Worm (Caenorhabditis elegans) whole organism, L3 larva: ENCODE data around the gene K01D12.7.
"Not testable (repeated sequence)": the region's sequence is repeated elsewhere in the genome, so short reads cannot be mapped to it uniquely, and the experiment has no call there.

Experiments used
- R02D3.7 ChIP-seq: fragments of 150-350 bp; optimal IDR thresholded peaks from 2 replicates; lab custom pipeline; 2014; ENCODE audit warnings: missing biosample characterization, missing genetic modification characterization
- aly-2 ChIP-seq: fragments of 150-350 bp; optimal IDR thresholded peaks from 2 replicates; lab custom pipeline; 2014; ENCODE audit warnings: missing biosample characterization, missing genetic modification characterization
- ama-1 ChIP-seq: fragments of 150-350 bp; optimal IDR thresholded peaks from 2 replicates; lab custom pipeline; 2018
- ceh-28 ChIP-seq: fragments of 150-350 bp; optimal IDR thresholded peaks from 2 replicates; lab custom pipeline; 2014; ENCODE audit warnings: missing biosample characterization, missing genetic modification reagents, missing genetic modification characterization
- ceh-9 ChIP-seq: sonication (generic microtip); optimal IDR thresholded peaks from 2 replicates; lab custom pipeline; 2018; ENCODE audit warnings: missing biosample characterization, missing genetic modification characterization
- daf-12 ChIP-seq: fragments of 150-350 bp; optimal IDR thresholded peaks from 2 replicates; lab custom pipeline; 2014; ENCODE audit warnings: missing biosample characterization, missing genetic modification reagents, missing genetic modification characterization
- egl-27 ChIP-seq: sonication (generic microtip); optimal IDR thresholded peaks from 4 replicates; lab custom pipeline; 2017; ENCODE audit warnings: missing biosample characterization, missing genetic modification reagents, missing genetic modification characterization
- egl-5 ChIP-seq: fragments of 150-350 bp; optimal IDR thresholded peaks from 2 replicates; lab custom pipeline; 2017; ENCODE audit warnings: missing biosample characterization, missing genetic modification reagents, missing genetic modification characterization, inconsistent platforms
- elt-1 ChIP-seq: fragments of 150-350 bp; optimal IDR thresholded peaks from 2 replicates; lab custom pipeline; 2014; ENCODE audit warnings: missing biosample characterization, missing genetic modification characterization
- elt-3 ChIP-seq, 3 experiments: fragments of 150-350 bp in 1 of 3; sonication (generic microtip) in 2 of 3; optimal IDR thresholded peaks; 2 replicates in 2 of 3; 4 replicates in 1 of 3; lab custom pipeline; 2014 to 2017; ENCODE audit warnings: missing biosample characterization in 3 of 3, missing genetic modification characterization in 3 of 3
- fkh-10 ChIP-seq: sonication (generic microtip); optimal IDR thresholded peaks from 2 replicates; lab custom pipeline; 2017; ENCODE audit warnings: missing biosample characterization, missing genetic modification reagents, missing genetic modification characterization
- fkh-2 ChIP-seq: fragments of 150-350 bp; optimal IDR thresholded peaks from 2 replicates; lab custom pipeline; 2014; ENCODE audit warnings: missing biosample characterization, missing genetic modification reagents, missing genetic modification characterization
- lin-15B ChIP-seq: fragments of 150-350 bp; optimal IDR thresholded peaks from 2 replicates; lab custom pipeline; 2014; ENCODE audit warnings: missing biosample characterization, missing genetic modification characterization
- lin-39 ChIP-seq: fragments of 150-350 bp; optimal IDR thresholded peaks from 2 replicates; lab custom pipeline; 2018; ENCODE audit warnings: missing biosample characterization, missing genetic modification reagents, missing genetic modification characterization
- mdl-1 ChIP-seq: fragments of 150-350 bp; optimal IDR thresholded peaks from 2 replicates; lab custom pipeline; 2014; ENCODE audit warnings: missing biosample characterization, missing genetic modification characterization
- mml-1 ChIP-seq: fragments of 150-350 bp; sonication (generic microtip); optimal IDR thresholded peaks from 3 replicates; lab custom pipeline; 2014; ENCODE audit warnings: missing biosample characterization, missing genetic modification characterization
- nhr-12 ChIP-seq: fragments of 150-350 bp; optimal IDR thresholded peaks from 2 replicates; lab custom pipeline; 2014; ENCODE audit warnings: missing biosample characterization, missing genetic modification characterization
- nhr-23 ChIP-seq: fragments of 150-350 bp; optimal IDR thresholded peaks from 2 replicates; lab custom pipeline; 2014; ENCODE audit warnings: missing biosample characterization, missing genetic modification reagents, missing genetic modification characterization
- nhr-237 ChIP-seq: fragments of 150-350 bp; optimal IDR thresholded peaks from 2 replicates; lab custom pipeline; 2014; ENCODE audit warnings: missing biosample characterization, missing genetic modification characterization
- nhr-25 ChIP-seq: sonication (generic microtip); optimal IDR thresholded peaks from 2 replicates; lab custom pipeline; 2017; ENCODE audit warnings: missing biosample characterization, missing genetic modification characterization
- nhr-28 ChIP-seq: fragments of 150-350 bp; optimal IDR thresholded peaks from 2 replicates; lab custom pipeline; 2014; ENCODE audit warnings: missing biosample characterization, missing genetic modification characterization
- nhr-43 ChIP-seq: sonication (generic microtip); optimal IDR thresholded peaks from 2 replicates; lab custom pipeline; 2016; ENCODE audit warnings: mild to moderate bottlenecking, missing genetic modification characterization, missing compliant biosample characterization; ENCODE audit not compliant: poor library complexity, severe bottlenecking
- nhr-67 ChIP-seq: fragments of 150-350 bp; optimal IDR thresholded peaks from 2 replicates; lab custom pipeline; 2014; ENCODE audit warnings: missing biosample characterization, missing genetic modification characterization
- nhr-77 ChIP-seq: fragments of 150-350 bp; optimal IDR thresholded peaks from 2 replicates; lab custom pipeline; 2014; ENCODE audit warnings: missing biosample characterization, missing genetic modification characterization
- pha-4 ChIP-seq: fragments of 150-350 bp; optimal IDR thresholded peaks from 2 replicates; lab custom pipeline; 2014; ENCODE audit warnings: missing biosample characterization, missing genetic modification reagents, missing genetic modification characterization
- pqm-1 ChIP-seq: fragments of 150-350 bp; optimal IDR thresholded peaks from 2 replicates; lab custom pipeline; 2017; ENCODE audit warnings: missing biosample characterization, missing genetic modification characterization, inconsistent platforms
- sea-2 ChIP-seq: fragments of 150-350 bp; sonication (generic microtip); optimal IDR thresholded peaks from 4 replicates; lab custom pipeline; 2014; ENCODE audit warnings: missing biosample characterization, missing genetic modification reagents, missing genetic modification characterization
- skn-1 ChIP-seq: fragments of 150-350 bp; optimal IDR thresholded peaks from 2 replicates; lab custom pipeline; 2014; ENCODE audit warnings: missing biosample characterization, missing genetic modification characterization
- snpc-4 ChIP-seq: fragments of 150-350 bp; optimal IDR thresholded peaks from 2 replicates; lab custom pipeline; 2014; ENCODE audit warnings: missing biosample characterization, missing genetic modification characterization
- tbx-2 ChIP-seq: sonication (generic microtip); optimal IDR thresholded peaks from 2 replicates; lab custom pipeline; 2016; ENCODE audit warnings: mild to moderate bottlenecking, missing genetic modification characterization, missing compliant biosample characterization
- unc-39 ChIP-seq: sonication (generic microtip); optimal IDR thresholded peaks from 4 replicates; lab custom pipeline; 2017; ENCODE audit warnings: missing biosample characterization, missing genetic modification characterization
- unc-62 ChIP-seq: fragments of 150-350 bp; sonication (generic microtip); optimal IDR thresholded peaks from 4 replicates; lab custom pipeline; 2014; ENCODE audit warnings: missing biosample characterization, missing genetic modification reagents, missing genetic modification characterization
- ztf-11 ChIP-seq: fragments of 150-350 bp; optimal IDR thresholded peaks from 2 replicates; lab custom pipeline; 2014; ENCODE audit warnings: missing biosample characterization, missing genetic modification characterization
- ztf-4 ChIP-seq: fragments of 150-350 bp; optimal IDR thresholded peaks from 2 replicates; lab custom pipeline; 2014; ENCODE audit warnings: missing biosample characterization, missing genetic modification characterization

Gene K01D12.7

DNA sequence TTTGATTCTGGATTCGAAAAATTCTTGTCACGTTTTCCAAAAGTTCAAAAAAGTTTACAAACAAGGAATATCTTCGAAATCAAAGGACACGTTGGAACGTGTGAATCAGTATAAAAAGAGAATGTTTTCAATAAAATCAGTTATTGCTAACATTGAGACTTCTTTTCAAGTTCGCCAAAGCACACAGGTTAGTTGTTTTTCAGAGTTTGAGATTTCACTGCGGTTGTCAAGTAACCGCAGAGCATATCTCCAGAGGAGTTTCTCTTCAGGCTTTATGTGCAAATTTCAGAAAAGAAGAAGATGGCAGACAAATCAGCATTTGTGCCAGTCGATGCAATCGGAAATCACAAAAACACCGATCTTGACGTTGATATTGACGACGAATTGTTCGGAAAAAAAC, 15.1 kb downstream of the K01D12.7 start, which contains the start of gene K01D12.15:
K01D12.15 (plus strand) TSS at position 301 of the 400 bp plus-strand sequence.
- TF ChIP-seq snpc-4 (tag; lab: Kevin White, UChicago) (no peak), aly-2 (tag; lab: Kevin White, UChicago) (no peak), lin-15B (tag; lab: Kevin White, UChicago) (no peak), unc-39 (no peak), lin-39 (tag; lab: Kevin White, UChicago) (no peak), nhr-77 (no peak), mdl-1 (tag; lab: Kevin White, UChicago) (no peak), nhr-25 (tag; lab: Kevin White, UChicago) (no peak), nhr-28 (no peak), pqm-1 (tag; lab: Kevin White, UChicago) (no peak), ceh-9 (tag; lab: Kevin White, UChicago) (no peak)
- TF ChIP-seq, all 47 proteins: peak for 0

DNA sequence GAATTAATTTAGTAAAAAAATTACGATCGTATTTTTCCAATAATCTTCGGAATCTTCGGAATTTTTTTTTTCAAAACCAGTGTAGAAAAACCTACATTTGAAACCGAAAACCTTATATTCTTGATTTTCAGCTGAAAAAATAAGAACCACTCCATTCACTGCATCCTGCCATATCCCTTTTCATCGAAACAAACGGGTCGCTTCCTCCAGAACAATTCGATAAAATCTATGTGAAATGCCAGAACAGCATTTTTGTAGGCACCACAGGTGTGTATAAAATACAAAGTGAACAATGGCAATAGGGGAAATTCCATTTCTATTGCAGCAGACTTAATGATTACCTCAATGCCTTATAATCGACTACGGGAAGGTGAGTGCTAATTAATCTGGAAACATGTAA, 24.0 kb downstream of the K01D12.7 start, which contains the start of gene K01D12.1:
K01D12.1 (plus strand) TSS at position 301 of the 400 bp plus-strand sequence.
- TF ChIP-seq elt-1 (tag; lab: Kevin White, UChicago) (no peak), mdl-1 (tag; lab: Kevin White, UChicago) (no peak), nhr-77 (no peak), mml-1 (tag; lab: Kevin White, UChicago) (no peak), sea-2 (GFP tag; lab: Kevin White, UChicago) (no peak), nhr-43 (no peak), skn-1 (no peak), snpc-4 (tag; lab: Kevin White, UChicago) (no peak), egl-5 (tag; lab: Kevin White, UChicago) (no peak), pha-4 (tag; lab: Kevin White, UChicago) (no peak), nhr-237 (no peak), nhr-67 (tag; lab: Kevin White, UChicago) (no peak), tbx-2 (no peak), egl-27 (tag; lab: Kevin White, UChicago) (no peak), elt-3 (tag; optimal IDR thresholded peaks at IDR 0.05; lab: Kevin White, UChicago) (no peak), fkh-2 (tag; lab: Kevin White, UChicago) (no peak), ztf-4 (tag; lab: Kevin White, UChicago) (no peak), nhr-23 (tag; lab: Kevin White, UChicago) (no peak)

DNA sequence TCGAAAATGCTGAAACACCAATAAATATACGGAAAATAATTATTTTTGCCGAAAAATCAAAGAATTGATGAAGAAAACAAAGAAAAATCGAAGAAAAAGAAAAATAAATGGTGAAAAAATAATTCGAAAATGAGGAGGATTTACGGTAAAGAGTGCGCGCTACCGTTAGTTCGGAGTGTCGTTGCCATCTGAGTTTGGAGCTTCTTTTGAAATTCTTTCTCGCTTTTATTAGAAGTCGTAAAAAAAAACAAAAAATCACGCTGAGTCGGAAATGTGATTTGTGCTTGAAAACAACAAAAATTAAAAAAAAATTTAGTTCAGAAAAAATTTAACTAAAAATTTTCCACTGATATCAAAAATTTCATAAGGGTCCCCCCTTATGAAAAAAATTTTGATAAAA, 27.0 kb downstream of the K01D12.7 start, which contains the start of gene F23H12.10:
F23H12.10 (minus strand) TSS at position 12 of the 400 bp plus-strand sequence.
- TF ChIP-seq nhr-25 (tag; lab: Kevin White, UChicago); mml-1 (tag; lab: Kevin White, UChicago); nhr-28: not testable (repeated sequence)
- TF ChIP-seq, all 47 proteins: peak for 0; not testable (repeated sequence) for 47

DNA sequence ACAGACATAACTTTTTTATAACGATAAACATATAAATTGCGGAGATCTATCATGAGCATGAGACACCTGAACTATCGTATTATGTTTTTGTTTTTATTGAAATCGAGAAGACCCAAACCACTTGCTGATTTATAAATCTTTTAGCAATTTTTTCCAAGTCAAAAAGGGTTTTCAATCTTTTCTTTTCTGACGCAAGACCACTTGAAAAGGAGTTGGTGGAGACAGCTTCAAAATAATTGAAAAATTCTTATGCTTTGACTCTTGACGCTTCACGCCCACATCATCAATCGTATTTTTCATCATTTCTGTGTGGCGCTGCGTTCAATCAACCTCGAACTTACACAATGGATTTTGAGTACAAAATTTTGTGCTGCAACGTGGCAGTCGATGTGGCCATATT, 29.9 kb downstream of the K01D12.7 start, which contains the start of gene F23H12.7:
F23H12.7 (plus strand) TSS at position 301 of the 400 bp plus-strand sequence.
- no peak for TF ChIP-seq snpc-4 (tag; lab: Kevin White, UChicago)
- no peak for TF ChIP-seq R02D3.7 (tag; lab: Kevin White, UChicago)
- TF ChIP-seq nhr-12 (tag; lab: Kevin White, UChicago) = no peak
- TF ChIP-seq ztf-11 = no peak
- no peak for TF ChIP-seq mdl-1 (tag; lab: Kevin White, UChicago)
- no peak for TF ChIP-seq nhr-67 (tag; lab: Kevin White, UChicago)
- no peak for TF ChIP-seq ama-1
- TF ChIP-seq daf-12 (tag; lab: Kevin White, UChicago) = no peak
- no peak for TF ChIP-seq ceh-28 (tag; lab: Kevin White, UChicago)
- no peak for TF ChIP-seq nhr-25 (tag; lab: Kevin White, UChicago)
- TF ChIP-seq nhr-23 (tag; lab: Kevin White, UChicago) = no peak
- no peak for TF ChIP-seq elt-3 (tag; optimal IDR thresholded peaks at IDR 0.05; lab: Kevin White, UChicago)
- TF ChIP-seq ceh-9 (tag; lab: Kevin White, UChicago) = no peak
- TF ChIP-seq lin-15B (tag; lab: Kevin White, UChicago) = no peak
- no peak for TF ChIP-seq fkh-10 (GFP tag; lab: Kevin White, UChicago)
- TF ChIP-seq unc-62 = no peak
- TF ChIP-seq lin-39 (tag; lab: Kevin White, UChicago) = no peak
- no peak for TF ChIP-seq nhr-28
- TF ChIP-seq, all 47 proteins: peak for 0

DNA sequence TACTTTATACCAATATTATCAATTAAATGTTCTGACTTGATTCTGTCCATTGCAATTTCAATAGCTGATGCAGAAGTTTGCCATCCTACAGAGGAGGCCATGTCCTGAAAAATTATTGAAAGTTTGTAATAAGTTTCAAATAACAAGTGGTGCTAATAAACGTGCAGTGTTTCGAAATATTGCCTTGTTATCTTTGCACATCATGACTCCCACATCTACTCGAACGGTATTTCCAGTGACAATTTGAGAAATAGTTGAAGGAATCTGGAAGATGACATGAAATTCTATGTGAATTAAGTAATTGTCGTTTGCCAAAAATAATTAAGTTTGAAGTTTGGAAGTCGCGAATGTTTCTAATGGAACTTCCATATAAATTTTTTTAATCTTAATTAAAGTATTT, 31.8 kb downstream of the K01D12.7 start, which contains the start of gene gcy-13:
gcy-13 (minus strand) TSS at position 101 of the 400 bp plus-strand sequence.
- TF ChIP-seq elt-1 (tag; lab: Kevin White, UChicago) = no peak
- no peak for TF ChIP-seq nhr-43
- TF ChIP-seq mdl-1 (tag; lab: Kevin White, UChicago) = no peak
